Worm (Caenorhabditis elegans) whole organism, early embryonic: ENCODE measurements around the gene dpy-8.

Experiments
- B0310.2 ChIP-seq: sonication (generic microtip); optimal IDR thresholded peaks from 2 replicates; lab custom pipeline; 2016; ENCODE audit warnings: mild to moderate bottlenecking, missing genetic modification characterization, missing compliant biosample characterization
- F13C5.2 ChIP-seq: sonication (generic microtip); optimal IDR thresholded peaks from 2 replicates; lab custom pipeline; 2017; ENCODE audit warnings: mild to moderate bottlenecking, missing genetic modification characterization, inconsistent platforms, missing compliant biosample characterization
- ama-1 ChIP-seq: fragments of 150-350 bp; optimal IDR thresholded peaks from 2 replicates; lab custom pipeline; 2014
- ceh-36 ChIP-seq: sonication (generic microtip); optimal IDR thresholded peaks from 2 replicates; lab custom pipeline; 2016; ENCODE audit warnings: missing genetic modification characterization, inconsistent platforms, missing compliant biosample characterization
- ets-7 ChIP-seq: sonication (generic microtip); optimal IDR thresholded peaks from 2 replicates; lab custom pipeline; 2016; ENCODE audit warnings: missing genotype, missing genetic modification characterization, missing compliant biosample characterization
- flt-1 ChIP-seq: fragments of 200-800 bp; sonication (Bioruptor generic); IDR thresholded peaks from 2 replicates; pipeline ENCODE4 v1.3.6; 2022; ENCODE audit warnings: missing genetic modification characterization, missing compliant biosample characterization
- hmbx-1 ChIP-seq: sonication (generic microtip); optimal IDR thresholded peaks from 2 replicates; lab custom pipeline; 2016; ENCODE audit warnings: mild to moderate bottlenecking, missing genetic modification characterization, missing compliant biosample characterization
- scrt-1 ChIP-seq: fragments of 200-800 bp; sonication (Bioruptor generic); IDR thresholded peaks from 2 replicates; pipeline ENCODE4 v1.3.6; 2022; ENCODE audit warnings: missing genetic modification characterization, missing compliant biosample characterization
- tbx-37 ChIP-seq: fragments of 200-800 bp; sonication (Bioruptor generic); conservative IDR thresholded peaks from 2 replicates; pipeline ENCODE4 v1.3.6; 2022; ENCODE audit warnings: missing genetic modification reagents, missing genetic modification characterization, missing compliant biosample characterization
- tra-4 ChIP-seq: sonication (generic microtip); optimal IDR thresholded peaks from 2 replicates; lab custom pipeline; 2017; ENCODE audit warnings: missing genetic modification characterization, missing compliant biosample characterization

DNA sequence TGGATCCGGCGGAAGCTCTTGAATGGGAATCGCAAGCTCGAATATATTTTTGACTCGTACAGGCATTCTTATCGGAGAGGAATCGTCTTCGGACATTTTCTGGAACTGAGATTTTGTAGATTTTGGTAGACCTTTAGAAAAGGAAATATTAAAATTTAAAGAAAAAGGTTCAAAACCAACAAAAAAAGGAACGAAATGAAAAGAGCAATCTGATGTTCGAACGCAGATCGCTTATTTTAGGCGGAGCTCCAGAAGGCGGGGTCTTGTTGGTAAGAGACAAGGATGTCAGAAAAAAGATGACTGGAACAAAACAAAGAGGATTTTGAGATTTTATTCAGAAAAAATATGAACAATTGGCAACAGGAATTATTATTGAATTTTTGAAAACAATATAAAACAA is 43.3 kb downstream of the dpy-8 start, which contains the start of gene C42D8.9:
- TF ChIP-seq B0310.2 (tag; lab: Kevin White, UChicago) (no peak), hmbx-1 (tag; lab: Kevin White, UChicago) (no peak), F13C5.2 (tag; lab: Kevin White, UChicago) (no peak), ceh-36 (tag; lab: Kevin White, UChicago) (no peak), flt-1 (no peak), ama-1 (lab: Kevin White, UChicago) (no peak), tbx-37 (no peak), ets-7 (tag; lab: Kevin White, UChicago) (no peak), scrt-1 (GFP tag; lab: Robert Waterston, UW) (no peak), tra-4 (tag; lab: Kevin White, UChicago) (no peak)
